Fruit fly (Drosophila melanogaster) whole organism, embryonic: ENCODE measurements around the gene CG46441.

Experiments used
- CG15601 ChIP-seq: fragments of 200-800 bp; sonication (Bioruptor generic); optimal IDR thresholded peaks from 3 replicates; lab custom pipeline; 2019; ENCODE audit warnings: missing biosample characterization, mild to moderate bottlenecking, missing genetic modification characterization, moderate library complexity
- CG1647 ChIP-seq: fragments of 200-800 bp; sonication (Bioruptor generic); optimal IDR thresholded peaks from 3 replicates; lab custom pipeline; 2016; ENCODE audit warnings: missing biosample characterization, missing genetic modification characterization
- CG18476 ChIP-seq: fragments of 200-800 bp; sonication (Bioruptor generic); optimal IDR thresholded peaks from 2 replicates; lab custom pipeline; 2016; ENCODE audit warnings: missing biosample characterization, mild to moderate bottlenecking, missing genetic modification characterization
- D ChIP-seq, 2 experiments: fragments of 200-800 bp in 1 of 2; fragments of >200 bp in 1 of 2; sonication (Bioruptor generic) in 1 of 2; optimal IDR thresholded peaks; 2 replicates in 1 of 2; 3 replicates in 1 of 2; lab custom pipeline; 2017; ENCODE audit warnings: mild to moderate bottlenecking in 1 of 2, missing biosample characterization in 1 of 2, missing genetic modification characterization in 1 of 2, missing genetic modification reagents in 1 of 2
- Hr39 ChIP-seq: fragments of >200 bp; optimal IDR thresholded peaks from 2 replicates; lab custom pipeline; 2017
- gsb-n ChIP-seq: fragments of 200-800 bp; sonication (Bioruptor generic); optimal IDR thresholded peaks from 3 replicates; lab custom pipeline; 2018; ENCODE audit warnings: missing biosample characterization, mild to moderate bottlenecking, missing genetic modification characterization
- her ChIP-seq: fragments of 200-800 bp; sonication (Bioruptor generic); optimal IDR thresholded peaks from 2 replicates; lab custom pipeline; 2016; ENCODE audit warnings: missing biosample characterization, missing genetic modification characterization
- ken ChIP-seq: fragments of 200-800 bp; sonication (Bioruptor generic); IDR thresholded peaks from 3 replicates; pipeline ENCODE4 v1.3.6; 2022; ENCODE audit warnings: missing biosample characterization, missing genetic modification characterization
- klu ChIP-seq: fragments of 200-800 bp; sonication (Bioruptor generic); IDR thresholded peaks from 2 replicates; pipeline ENCODE4 v1.3.6; 2022; ENCODE audit warnings: missing biosample characterization, missing genetic modification characterization
- lilli ChIP-seq: fragments of 200-800 bp; sonication (Bioruptor generic); optimal IDR thresholded peaks from 3 replicates; lab custom pipeline; 2016; ENCODE audit warnings: missing biosample characterization, missing genetic modification characterization
- pho ChIP-seq: fragments of 200-800 bp; sonication (Bioruptor generic); optimal IDR thresholded peaks from 2 replicates; lab custom pipeline; 2016; ENCODE audit warnings: missing biosample characterization, missing genetic modification characterization
- slp2 ChIP-seq: fragments of 200-800 bp; sonication (Bioruptor generic); optimal IDR thresholded peaks from 2 replicates; lab custom pipeline; 2016; ENCODE audit warnings: missing biosample characterization, missing genetic modification characterization

dm6 chr3R:20509377-20509776, 7.6 kb upstream of the CG46441 start:
- TF ChIP-seq CG1647 = no peak
- TF ChIP-seq slp2 (GFP tag; lab: Kevin White, UChicago) = no peak
- TF ChIP-seq lilli (GFP tag; lab: Kevin White, UChicago) = no peak
- TF ChIP-seq ken = no peak
- no peak for TF ChIP-seq CG18476 (GFP tag; lab: Kevin White, UChicago)
- no peak for TF ChIP-seq gsb-n (tag; lab: Kevin White, UChicago)
- no peak for TF ChIP-seq her (GFP tag; lab: Kevin White, UChicago)
- TF ChIP-seq Hr39 = no peak
- no peak for TF ChIP-seq pho
- TF ChIP-seq D (optimal IDR thresholded peaks at IDR 0.05; lab: Kevin White, UChicago) = no peak
- TF ChIP-seq D (GFP tag; optimal IDR thresholded peaks at IDR 0.05; lab: Kevin White, UChicago) = no peak
- no peak for TF ChIP-seq CG15601
- TF ChIP-seq klu (GFP tag; lab: Robert Waterston, UW) = no peak
